Worm (Caenorhabditis elegans): ENCODE measurements around the gene sru-27.

The sru-27 gene

DNA sequence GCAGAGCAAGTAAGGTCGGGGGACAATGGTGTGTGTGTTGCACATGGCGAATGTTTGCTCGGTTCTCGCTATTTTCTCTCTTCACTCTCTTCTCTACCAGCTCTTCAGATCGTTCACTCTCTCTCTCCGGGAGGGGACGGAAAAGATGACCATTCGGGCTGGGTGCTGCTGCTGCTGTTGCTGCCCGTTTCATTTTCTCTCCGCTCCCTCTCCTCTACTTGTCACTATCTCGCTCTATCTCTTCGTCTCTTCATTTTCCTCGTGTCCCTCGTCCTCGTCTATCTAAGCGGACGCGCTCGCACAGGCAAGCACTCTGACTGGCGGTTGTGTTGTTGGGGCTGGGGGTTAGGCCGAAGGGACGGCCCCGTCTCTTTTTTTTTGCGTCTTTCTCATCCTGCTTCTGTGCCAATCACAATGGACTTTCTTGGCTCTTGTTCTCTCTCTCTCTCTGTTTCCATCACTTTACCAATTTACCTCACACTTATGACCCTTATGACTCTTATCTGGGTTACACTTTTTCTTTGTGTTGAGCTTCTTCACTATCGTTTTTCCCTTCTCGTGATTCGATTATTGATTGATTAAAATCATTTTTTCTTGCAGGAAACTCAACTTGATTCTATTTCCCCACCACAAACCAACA is 24.6 kb upstream of the sru-27 start, which contains the start of the genes F53E2.2 and unc-60 (continued):
- TF ChIP-seq syd-9 (tag; optimal IDR thresholded peaks at IDR 0.05) (peak; percentile 64), fkh-6 (tag; optimal IDR thresholded peaks at IDR 0.05) (peak; percentile 60), ceh-48 (tag; optimal IDR thresholded peaks at IDR 0.05) (no peak), pqm-1 (tag; optimal IDR thresholded peaks at IDR 0.05) (peak; percentile 20), hlh-15 (tag; optimal IDR thresholded peaks at IDR 0.05) (no peak), nhr-232 (tag; optimal IDR thresholded peaks at IDR 0.05) (no peak), ceh-18 (tag; optimal IDR thresholded peaks at IDR 0.05) (peak; percentile 78), ceh-30 (tag; optimal IDR thresholded peaks at IDR 0.05) (no peak), ceh-6 (GFP tag; optimal IDR thresholded peaks at IDR 0.05) (no peak), sox-4 (tag; optimal IDR thresholded peaks at IDR 0.05) (no peak), unc-55 (GFP tag; optimal IDR thresholded peaks at IDR 0.05) (peak; percentile 90), ceh-19 (GFP tag; optimal IDR thresholded peaks at IDR 0.05) (no peak), ceh-24 (tag; optimal IDR thresholded peaks at IDR 0.05) (no peak), K09A11.1 (tag; optimal IDR thresholded peaks at IDR 0.05; ENCODE audit: insufficient read depth) (no peak), T23F11.4 (GFP tag; optimal IDR thresholded peaks at IDR 0.05) (no peak), ttx-3 (tag; optimal IDR thresholded peaks at IDR 0.05) (no peak), hlh-30 (tag; optimal IDR thresholded peaks at IDR 0.05; ENCODE audit: insufficient read depth) (peak; percentile 72), sox-2 (GFP tag; IDR thresholded peaks at IDR 0.05) (no peak), pax-1 (tag; optimal IDR thresholded peaks at IDR 0.05) (no peak), ceh-14 (tag; optimal IDR thresholded peaks at IDR 0.05) (peak; percentile 36), eyg-1 (tag; optimal IDR thresholded peaks at IDR 0.05) (no peak), ama-1 (optimal IDR thresholded peaks at IDR 0.05) (no peak), elt-2 (tag; optimal IDR thresholded peaks at IDR 0.05) (peak; percentile 25), F13H6.1 (tag; optimal IDR thresholded peaks at IDR 0.05) (peak; percentile 72), ets-4 (tag; optimal IDR thresholded peaks at IDR 0.05) (peak; percentile 39), ahr-1 (tag; optimal IDR thresholded peaks at IDR 0.05) (no peak), rnt-1 (tag; optimal IDR thresholded peaks at IDR 0.05) (peak; percentile 59), unc-3 (GFP tag; conservative IDR thresholded peaks at IDR 0.05) (no peak), unc-3 (tag; optimal IDR thresholded peaks at IDR 0.05) (no peak), dve-1 (tag; optimal IDR thresholded peaks at IDR 0.05) (peak; percentile 12), lim-6 (tag; optimal IDR thresholded peaks at IDR 0.05) (no peak), che-1 (tag; optimal IDR thresholded peaks at IDR 0.05) (no peak)

DNA sequence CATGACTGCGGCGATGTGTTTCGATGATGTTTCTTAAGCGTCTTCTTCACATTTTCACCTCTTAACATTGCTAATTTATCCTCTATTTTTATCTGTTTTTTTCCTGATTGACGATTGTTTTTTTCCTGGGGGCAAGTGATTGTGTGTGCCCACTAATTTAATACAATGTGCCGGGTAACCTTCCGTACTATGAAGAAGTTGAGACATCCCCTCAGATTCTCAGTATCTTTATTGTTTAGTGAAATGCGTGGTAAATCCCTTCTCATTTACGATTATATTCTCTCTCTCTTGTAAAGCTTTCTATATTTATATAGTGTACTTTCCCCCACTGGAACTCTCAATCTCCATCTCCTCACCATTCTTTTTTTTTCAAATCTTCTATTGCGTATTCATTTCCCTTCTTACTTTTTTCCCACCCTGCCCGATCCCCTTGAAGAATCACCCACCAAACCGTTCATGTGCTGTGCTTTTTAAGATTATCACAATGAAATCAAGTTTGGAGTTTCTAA is 22.9 kb upstream of the sru-27 start:
- TF ChIP-seq fkh-10 (GFP tag; optimal IDR thresholded peaks at IDR 0.05) = no peak
- no peak for TF ChIP-seq hlh-15 (tag; optimal IDR thresholded peaks at IDR 0.05)
- no peak for TF ChIP-seq lin-11 (tag; optimal IDR thresholded peaks at IDR 0.05)
- no peak for TF ChIP-seq madf-2 (tag; optimal IDR thresholded peaks at IDR 0.05)
- TF ChIP-seq tbx-7 (tag; optimal IDR thresholded peaks at IDR 0.05) = no peak
- no peak for TF ChIP-seq unc-55 (GFP tag; optimal IDR thresholded peaks at IDR 0.05)
- TF ChIP-seq ceh-45 (GFP tag; IDR thresholded peaks at IDR 0.05) = no peak
- no peak for TF ChIP-seq ets-4 (tag; optimal IDR thresholded peaks at IDR 0.05)
- TF ChIP-seq nhr-11 (tag; optimal IDR thresholded peaks at IDR 0.05) = no peak
- no peak for TF ChIP-seq pqm-1 (tag; optimal IDR thresholded peaks at IDR 0.05)
- no peak for TF ChIP-seq ceh-34 (tag; optimal IDR thresholded peaks at IDR 0.05)
- TF ChIP-seq Y22D7AL.16 (tag; optimal IDR thresholded peaks at IDR 0.05) = no peak
- TF ChIP-seq pag-3 (tag; optimal IDR thresholded peaks at IDR 0.05; ENCODE audit: borderline replicate concordance) = no peak
- no peak for TF ChIP-seq ceh-9 (tag; optimal IDR thresholded peaks at IDR 0.05)
- no peak for TF ChIP-seq fax-1 (tag; optimal IDR thresholded peaks at IDR 0.05)
- no peak for TF ChIP-seq ttx-3 (tag; optimal IDR thresholded peaks at IDR 0.05)
- TF ChIP-seq che-1 (tag; optimal IDR thresholded peaks at IDR 0.05) = no peak
- no peak for TF ChIP-seq ama-1 (optimal IDR thresholded peaks at IDR 0.05)
- no peak for TF ChIP-seq pax-1 (tag; optimal IDR thresholded peaks at IDR 0.05)
- no peak for TF ChIP-seq zip-5 (tag; optimal IDR thresholded peaks at IDR 0.05)
